Worm (Caenorhabditis elegans): ENCODE measurements around the gene asp-17.

asp-17 gene

ce11 chrV:18993535-18993990, 43.6 kb downstream of the asp-17 start, which contains the start of gene gtf-2F2:
TSS of gene gtf-2F2 (plus strand) at chrV:18993940.
- peak; percentile 94 for TF ChIP-seq ceh-28 (tag; optimal IDR thresholded peaks at IDR 0.05)
- no peak for TF ChIP-seq R02D3.7 (tag; optimal IDR thresholded peaks at IDR 0.05)
- no peak for TF ChIP-seq jun-1 (tag; optimal IDR thresholded peaks at IDR 0.05)

- TF ChIP-seq nhr-28 (tag; optimal IDR thresholded peaks at IDR 0.05) (no peak), zag-1 (tag; optimal IDR thresholded peaks at IDR 0.05) (no peak), sea-2 (GFP tag; optimal IDR thresholded peaks at IDR 0.05) (no peak), fos-1 (tag; optimal IDR thresholded peaks at IDR 0.05) (no peak), nfya-1 (tag; optimal IDR thresholded peaks at IDR 0.05; ENCODE audit: insufficient read depth) (no peak), fkh-10 (GFP tag; optimal IDR thresholded peaks at IDR 0.05) (no peak), ceh-16 (tag; optimal IDR thresholded peaks at IDR 0.05) (no peak), ceh-9 (tag; optimal IDR thresholded peaks at IDR 0.05) (no peak)
These were observed 44.1 kb downstream of the asp-17 start for ce11 chrV:18993017-18993416.

ce11 chrV:18990958-18991357, 46.2 kb downstream of the asp-17 start:
- TF ChIP-seq lsy-12 (tag; optimal IDR thresholded peaks at IDR 0.05) (no peak), daf-12 (tag; optimal IDR thresholded peaks at IDR 0.05) (no peak), lin-39 (tag; optimal IDR thresholded peaks at IDR 0.05) (no peak), unc-62 (GFP tag; optimal IDR thresholded peaks at IDR 0.05) (no peak), R02D3.7 (tag; optimal IDR thresholded peaks at IDR 0.05) (no peak), eor-1 (tag; optimal IDR thresholded peaks at IDR 0.05) (no peak), nhr-237 (tag; optimal IDR thresholded peaks at IDR 0.05) (no peak), pha-4 (tag; optimal IDR thresholded peaks at IDR 0.05) (no peak), jun-1 (tag; optimal IDR thresholded peaks at IDR 0.05) (no peak), ztf-11 (tag; optimal IDR thresholded peaks at IDR 0.05) (no peak), ama-1 (optimal IDR thresholded peaks at IDR 0.05) (no peak), nhr-11 (tag; optimal IDR thresholded peaks at IDR 0.05) (no peak), ZK546.5 (tag; optimal IDR thresholded peaks at IDR 0.05) (no peak), nhr-12 (tag; optimal IDR thresholded peaks at IDR 0.05) (no peak)

DNA sequence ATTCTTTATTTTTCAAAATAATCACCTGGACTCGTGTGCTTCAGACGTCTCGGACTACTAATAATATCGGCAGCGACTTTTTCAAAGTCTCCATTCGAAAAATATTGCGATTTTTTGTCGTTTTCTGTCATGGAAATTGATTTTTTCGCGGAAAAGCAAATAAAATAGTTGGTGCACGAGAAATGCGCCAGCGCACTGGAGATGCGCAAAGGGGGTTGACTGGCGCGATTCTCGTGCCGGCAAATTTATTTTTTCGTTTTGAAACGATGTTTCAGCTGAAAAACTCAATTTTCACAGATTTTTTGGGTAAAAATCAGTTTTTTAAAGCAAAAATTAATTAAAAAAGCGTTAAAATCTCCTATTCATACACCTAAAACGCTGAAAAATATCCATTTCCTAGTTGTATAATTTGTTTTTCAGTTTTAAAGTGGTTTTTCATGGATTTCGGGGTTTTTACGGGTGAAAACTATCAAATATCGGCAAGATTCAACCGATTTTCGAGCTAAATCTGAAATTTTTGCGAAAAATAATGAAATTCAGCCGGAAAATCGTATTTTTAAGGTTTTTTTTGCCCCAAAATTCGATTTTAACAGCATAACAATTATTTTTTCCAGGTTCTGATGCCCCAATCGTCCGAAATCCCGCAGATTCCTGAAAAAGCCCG, 46.8 kb downstream of the asp-17 start, which contains the start of the genes reps-1 and Y39B6A.37:
TSS of gene reps-1 (minus strand) at position 263 of the 664 bp plus-strand sequence.
TSS of gene Y39B6A.37 (plus strand) at position 614 of the 664 bp plus-strand sequence.
- TF ChIP-seq nhr-43 (tag; optimal IDR thresholded peaks at IDR 0.05; ENCODE audit: poor library complexity, severe bottlenecking) (peak; percentile 38), elt-3 (tag; optimal IDR thresholded peaks at IDR 0.05) (no peak), nhr-11 (tag; optimal IDR thresholded peaks at IDR 0.05) (no peak), hmg-11 (tag; optimal IDR thresholded peaks at IDR 0.05) (peak; percentile 61), ceh-28 (tag; optimal IDR thresholded peaks at IDR 0.05) (peak; percentile 54), snpc-4 (tag; optimal IDR thresholded peaks at IDR 0.05) (no peak), ztf-11 (tag; optimal IDR thresholded peaks at IDR 0.05) (no peak), pqm-1 (tag; optimal IDR thresholded peaks at IDR 0.05) (no peak), nhr-67 (tag; optimal IDR thresholded peaks at IDR 0.05) (no peak), daf-12 (tag; optimal IDR thresholded peaks at IDR 0.05) (no peak), elt-1 (tag; optimal IDR thresholded peaks at IDR 0.05) (no peak), nhr-12 (tag; optimal IDR thresholded peaks at IDR 0.05) (no peak), lin-15B (tag; optimal IDR thresholded peaks at IDR 0.05) (peak; percentile 61), nhr-77 (tag; optimal IDR thresholded peaks at IDR 0.05) (no peak), fkh-10 (GFP tag; optimal IDR thresholded peaks at IDR 0.05) (peak; percentile 2), ceh-82 (tag; optimal IDR thresholded peaks at IDR 0.05) (no peak), lsy-12 (tag; optimal IDR thresholded peaks at IDR 0.05) (no peak), nhr-25 (tag; optimal IDR thresholded peaks at IDR 0.05) (peak; percentile 54), ceh-9 (tag; optimal IDR thresholded peaks at IDR 0.05) (no peak), ztf-4 (tag; optimal IDR thresholded peaks at IDR 0.05) (no peak), skn-1 (tag; optimal IDR thresholded peaks at IDR 0.05) (no peak), ceh-16 (tag; optimal IDR thresholded peaks at IDR 0.05) (no peak), nhr-23 (tag; optimal IDR thresholded peaks at IDR 0.05) (peak; percentile 63), sea-2 (GFP tag; optimal IDR thresholded peaks at IDR 0.05) (no peak), unc-39 (tag; optimal IDR thresholded peaks at IDR 0.05) (no peak), lin-39 (tag; optimal IDR thresholded peaks at IDR 0.05) (peak; percentile 49), aly-2 (tag; optimal IDR thresholded peaks at IDR 0.05) (no peak), pha-4 (tag; optimal IDR thresholded peaks at IDR 0.05) (peak; percentile 74), fos-1 (tag; optimal IDR thresholded peaks at IDR 0.05) (no peak), mdl-1 (tag; optimal IDR thresholded peaks at IDR 0.05) (no peak), ZK546.5 (tag; optimal IDR thresholded peaks at IDR 0.05) (no peak), R02D3.7 (tag; optimal IDR thresholded peaks at IDR 0.05) (peak; percentile 51), mml-1 (tag; optimal IDR thresholded peaks at IDR 0.05) (no peak), tbx-2 (tag; optimal IDR thresholded peaks at IDR 0.05) (peak; percentile 35), zag-1 (tag; optimal IDR thresholded peaks at IDR 0.05) (no peak), nfya-1 (tag; optimal IDR thresholded peaks at IDR 0.05; ENCODE audit: insufficient read depth) (peak; percentile 58), nhr-237 (tag; optimal IDR thresholded peaks at IDR 0.05) (no peak), elt-2 (tag; optimal IDR thresholded peaks at IDR 0.05) (peak; percentile 33), nhr-76 (tag; optimal IDR thresholded peaks at IDR 0.05) (no peak), eor-1 (tag; optimal IDR thresholded peaks at IDR 0.05) (no peak)
